Fruit fly (Drosophila melanogaster): ENCODE results near the gene CG32212.
A peak's percentile ranks its signal among the peaks of the same experiment; 100 is the strongest.
"Not testable (repeated sequence)": the region's sequence is repeated elsewhere in the genome, so short reads cannot be mapped to it uniquely, and the experiment has no call there.

Gene CG32212

dm6 chr3L:19446394-19447349 lies 40.7 kb upstream of the CG32212 start, which contains the start of the genes CG33062 and Chd3 (continued):
- TF ChIP-seq Bgb (GFP tag; IDR thresholded peaks at IDR 0.05; ENCODE audit: partially characterized antibody) = 0 out of 2 replicates have a peak, but pooled peaks have one; percentile 22
- no peak for TF ChIP-seq otp (GFP tag; IDR thresholded peaks at IDR 0.05)
- TF ChIP-seq CG2712 (tag; optimal IDR thresholded peaks at IDR 0.05) = peak; percentile 53
- peak; percentile 18; the same call in 1 of the 2 replicates for TF ChIP-seq CG8765 (GFP tag; IDR thresholded peaks at IDR 0.05)
- TF ChIP-seq CG2678 (tag; optimal IDR thresholded peaks at IDR 0.05) = peak; percentile 48
- TF ChIP-seq zfh2 (GFP tag; optimal IDR thresholded peaks at IDR 0.05) = no peak
- TF ChIP-seq Opbp (GFP tag; IDR thresholded peaks at IDR 0.05; ENCODE audit: partially characterized antibody) = peak; percentile 63; the same call in 2 of the 3 replicates
- no peak for TF ChIP-seq CG12659 (GFP tag; optimal IDR thresholded peaks at IDR 0.05)
- TF ChIP-seq CG11504 (tag; optimal IDR thresholded peaks at IDR 0.05) = peak; percentile 36
- TF ChIP-seq CG9876 (GFP tag; optimal IDR thresholded peaks at IDR 0.05) = no peak
- TF ChIP-seq CG10267 (tag; optimal IDR thresholded peaks at IDR 0.05) = peak; percentile 11
- no peak for TF ChIP-seq CG6813 (GFP tag; optimal IDR thresholded peaks at IDR 0.05)
- no peak for TF ChIP-seq pum (GFP tag; optimal IDR thresholded peaks at IDR 0.05)
- no peak for TF ChIP-seq CG6683 (GFP tag; optimal IDR thresholded peaks at IDR 0.05)
- TF ChIP-seq Rfx (GFP tag; IDR thresholded peaks at IDR 0.05) = peak; percentile 36; the same call in 1 of the 2 replicates
- TF ChIP-seq Dip2 (GFP tag; IDR thresholded peaks at IDR 0.05) = no peak
- TF ChIP-seq CG7357 (GFP tag; IDR thresholded peaks at IDR 0.05) = peak; percentile 93
- TF ChIP-seq CG10147 (GFP tag; optimal IDR thresholded peaks at IDR 0.05) = no peak
- TF ChIP-seq Mrtf (GFP tag; IDR thresholded peaks at IDR 0.05) = no peak
- no peak for TF ChIP-seq ara (GFP tag; IDR thresholded peaks at IDR 0.05)

- no peak for TF ChIP-seq ATbp (GFP tag; optimal IDR thresholded peaks at IDR 0.05)
- TF ChIP-seq so (GFP tag; IDR thresholded peaks at IDR 0.05) = no peak
- no peak for TF ChIP-seq her (GFP tag; optimal IDR thresholded peaks at IDR 0.05)
- no peak for TF ChIP-seq row (GFP tag; IDR thresholded peaks at IDR 0.05)
- TF ChIP-seq unc-4 (GFP tag; IDR thresholded peaks at IDR 0.05; ENCODE audit: partially characterized antibody) = no peak
- TF ChIP-seq NK7.1 (GFP tag; optimal IDR thresholded peaks at IDR 0.05) = no peak
- TF ChIP-seq CG12942 (GFP tag; optimal IDR thresholded peaks at IDR 0.05) = no peak
- TF ChIP-seq Ravus (GFP tag; IDR thresholded peaks at IDR 0.05) = no peak
- TF ChIP-seq lab (GFP tag; optimal IDR thresholded peaks at IDR 0.05) = no peak
Observed at dm6 chr3L:19464659-19465058, 22.7 kb upstream of the CG32212 start, which contains the start of gene CG14095. CG14095 (minus strand) TSS chr3L:19464759.

dm6 chr3L:19466979-19467378 lies 20.4 kb upstream of the CG32212 start, which contains the start of the genes CG14096 and CG32214:
CG14096 (minus strand) TSS chr3L:19467079.
CG32214 (plus strand) TSS chr3L:19467346.
- not testable (repeated sequence) for TF ChIP-seq dati, E2f2, CG17361 (GFP tag; IDR thresholded peaks at IDR 0.05)

dm6 chr3L:19472128-19472527 lies 15.2 kb upstream of the CG32212 start, which contains the start of the genes 825-Oak and CG12519:
825-Oak (minus strand) TSS chr3L:19472228.
CG12519 (plus strand) TSS chr3L:19472491.
- TF ChIP-seq CG1024 (GFP tag; IDR thresholded peaks at IDR 0.05); disco-r (GFP tag; optimal IDR thresholded peaks at IDR 0.05); NFAT (GFP tag; IDR thresholded peaks at IDR 0.05): not testable (repeated sequence)
